Worm (Caenorhabditis elegans): ENCODE measurements around the gene hip-1.

- no peak for TF ChIP-seq nhr-11 (tag; optimal IDR thresholded peaks at IDR 0.05)
- TF ChIP-seq tbx-2 (tag; optimal IDR thresholded peaks at IDR 0.05), result no peak
- TF ChIP-seq lin-15B (tag; optimal IDR thresholded peaks at IDR 0.05), result no peak
- TF ChIP-seq nhr-77 (tag; optimal IDR thresholded peaks at IDR 0.05), result no peak
- TF ChIP-seq nhr-12 (tag; optimal IDR thresholded peaks at IDR 0.05), result no peak
- no peak for TF ChIP-seq elt-2 (tag; optimal IDR thresholded peaks at IDR 0.05)
- no peak for TF ChIP-seq unc-30 (tag; optimal IDR thresholded peaks at IDR 0.05)
Observed at ce11 chrIII:13581727-13582126, 40.6 kb downstream of the hip-1 start.

Measured in whole organism, L1 larva.